Worm (Caenorhabditis elegans): ENCODE data around the gene skr-21.

DNA sequence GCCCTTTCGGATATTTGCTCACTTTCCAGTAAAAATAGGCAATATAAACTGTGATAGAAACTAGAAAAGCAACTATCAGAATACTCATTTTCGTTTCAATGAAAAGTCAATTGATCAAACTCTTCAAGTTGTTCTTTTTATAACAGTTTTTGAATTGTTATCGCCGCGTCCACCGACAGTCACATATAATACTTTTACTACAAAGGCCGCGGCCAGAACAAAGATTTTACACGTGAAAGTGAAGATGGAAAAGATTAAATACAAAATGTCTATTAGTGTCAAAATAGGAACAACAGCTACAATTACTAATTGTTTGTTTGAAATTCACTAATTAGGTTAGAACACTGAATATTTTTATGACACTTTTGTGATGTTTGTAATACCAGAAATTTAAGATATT is 43.1 kb upstream of the skr-21 start, which contains the start of gene cyp-14A2:
- no peak for TF ChIP-seq scrt-1 (GFP tag; IDR thresholded peaks at IDR 0.05)
- TF ChIP-seq hnd-1 (tag; optimal IDR thresholded peaks at IDR 0.05): no peak
- no peak for TF ChIP-seq tbx-37 (GFP tag; conservative IDR thresholded peaks at IDR 0.05)
- no peak for TF ChIP-seq ama-1 (optimal IDR thresholded peaks at IDR 0.05)
- TF ChIP-seq pes-1 (GFP tag; IDR thresholded peaks at IDR 0.05): no peak
- no peak for TF ChIP-seq F13C5.2 (tag; optimal IDR thresholded peaks at IDR 0.05)
- TF ChIP-seq flt-1 (GFP tag; IDR thresholded peaks at IDR 0.05): no peak

Data from whole organism, early embryonic.